Fruit fly (Drosophila melanogaster): ENCODE results near the gene Mps1.

The Mps1 gene

DNA sequence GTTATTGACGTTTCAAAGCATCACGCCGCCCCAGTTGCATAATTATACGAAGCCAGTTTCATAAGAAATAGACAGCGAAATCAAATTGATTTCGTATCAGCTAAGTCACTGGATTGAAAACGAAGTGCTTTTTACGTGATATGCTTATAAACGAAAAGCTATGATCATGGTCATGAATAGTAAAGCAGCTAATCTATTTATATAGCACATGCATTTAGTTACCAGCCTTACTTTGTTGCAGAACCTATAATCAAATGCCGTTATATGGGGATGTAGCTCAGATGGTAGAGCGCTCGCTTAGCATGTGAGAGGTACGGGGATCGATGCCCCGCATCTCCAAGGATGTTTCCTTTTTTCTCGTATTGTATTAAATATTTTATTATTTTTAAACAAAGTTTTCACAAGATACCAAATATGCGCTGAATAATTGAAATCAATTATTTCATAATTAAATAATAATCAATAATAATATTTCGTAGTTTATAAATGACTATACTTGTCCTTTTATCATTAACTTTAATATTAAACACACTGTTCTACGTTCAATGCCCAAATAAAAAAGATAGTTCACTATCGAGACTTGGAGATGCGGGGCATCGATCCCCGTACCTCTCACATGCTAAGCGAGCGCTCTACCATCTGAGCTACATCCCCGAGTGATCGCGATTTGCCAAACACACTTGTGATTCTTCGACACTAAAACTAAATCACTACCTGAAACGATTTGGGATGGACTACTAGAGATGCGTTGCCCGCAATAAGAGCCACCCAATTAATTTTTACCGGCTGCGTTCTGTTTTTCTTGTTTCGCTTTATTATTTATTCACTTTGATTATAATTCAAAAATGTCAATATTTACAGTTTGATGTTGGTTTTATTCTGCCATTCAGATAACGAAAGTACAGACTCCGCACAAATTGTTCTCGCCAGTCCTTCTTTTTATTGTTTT, 24.7 kb upstream of the Mps1 start (continued):
- TF ChIP-seq CG3995 (GFP tag; optimal IDR thresholded peaks at IDR 0.05) (peak; percentile 75), CG10431 (GFP tag; optimal IDR thresholded peaks at IDR 0.05) (no peak), tll (GFP tag; optimal IDR thresholded peaks at IDR 0.05) (peak in 1 of 2 experiments; percentile 36), CG42726 (GFP tag; IDR thresholded peaks at IDR 0.05; ENCODE audit: partially characterized antibody) (peak; percentile 64), sd (tag; optimal IDR thresholded peaks at IDR 0.05) (peak; percentile 40), CG7963 (GFP tag; IDR thresholded peaks at IDR 0.05; ENCODE audit: partially characterized antibody) (peak; percentile 64; the same call in 1 of the 3 replicates), CG34422 (GFP tag; IDR thresholded peaks at IDR 0.05) (0 out of 3 replicates have a peak, but pooled peaks have one; percentile 9), chm (GFP tag; IDR thresholded peaks at IDR 0.05) (peak; percentile 20; the same call in 1 of the 2 replicates), CG8290 (GFP tag; optimal IDR thresholded peaks at IDR 0.05) (no peak), CG8290 (tag; optimal IDR thresholded peaks at IDR 0.05) (peak in 1 of 2 experiments; percentile 20)

DNA sequence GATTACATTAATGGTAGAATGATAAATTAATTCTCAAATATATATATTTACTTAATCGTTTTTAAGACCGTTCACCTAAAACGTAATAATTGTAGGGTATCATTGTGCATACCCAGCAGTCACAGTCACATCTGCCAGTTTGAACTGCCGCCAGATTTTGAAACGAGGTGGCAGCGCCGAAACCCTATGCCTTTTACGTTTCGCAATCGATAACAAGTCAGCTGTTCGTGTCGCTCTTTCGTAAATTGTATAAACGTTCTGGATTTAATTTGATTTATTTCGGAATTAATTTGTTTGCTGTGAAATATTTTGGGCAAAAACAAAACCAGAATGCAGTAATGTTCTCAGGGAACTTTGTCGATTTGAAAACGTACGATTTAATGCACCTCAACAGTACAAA, 23.6 kb upstream of the Mps1 start, which contains the start of gene CG14322:
TSS of gene CG14322 (plus strand) at position 236 of the 400 bp plus-strand sequence.
- TF ChIP-seq dpn (GFP tag; optimal IDR thresholded peaks at IDR 0.05): peak in 1 of 2 experiments; percentile 25
- peak; percentile 12 for TF ChIP-seq MESR4 (GFP tag; optimal IDR thresholded peaks at IDR 0.05)
- TF ChIP-seq CG9437 (GFP tag; optimal IDR thresholded peaks at IDR 0.05): peak; percentile 97
- peak; percentile 30 for TF ChIP-seq CG12391 (tag; optimal IDR thresholded peaks at IDR 0.05)
- no peak for TF ChIP-seq CG42726 (GFP tag; IDR thresholded peaks at IDR 0.05; ENCODE audit: partially characterized antibody)
- TF ChIP-seq gem (tag; optimal IDR thresholded peaks at IDR 0.05): peak; percentile 18
- TF ChIP-seq cwo (GFP tag; optimal IDR thresholded peaks at IDR 0.05): no peak
- TF ChIP-seq CG11504 (tag; optimal IDR thresholded peaks at IDR 0.05): peak; percentile 25
- peak; percentile 53 for TF ChIP-seq CG1603 (tag; optimal IDR thresholded peaks at IDR 0.05)
- peak; percentile 60 for TF ChIP-seq Bdp1 (GFP tag; optimal IDR thresholded peaks at IDR 0.05)
- TF ChIP-seq bcd (GFP tag; optimal IDR thresholded peaks at IDR 0.05): no peak
- no peak for TF ChIP-seq Fer1 (GFP tag; optimal IDR thresholded peaks at IDR 0.05)
- TF ChIP-seq sug (tag; optimal IDR thresholded peaks at IDR 0.05): peak; percentile 6
- TF ChIP-seq CG12155 (GFP tag; optimal IDR thresholded peaks at IDR 0.05): peak; percentile 12
- peak; percentile 9 for TF ChIP-seq grau (tag; optimal IDR thresholded peaks at IDR 0.05)
- no peak for TF ChIP-seq Oli (tag; optimal IDR thresholded peaks at IDR 0.05)
- peak; percentile 9 for TF ChIP-seq CG13424 (tag; optimal IDR thresholded peaks at IDR 0.05)
- no peak for TF ChIP-seq CG16779 (GFP tag; IDR thresholded peaks at IDR 0.05)
- no peak for TF ChIP-seq Hr78 (GFP tag; optimal IDR thresholded peaks at IDR 0.05)
- TF ChIP-seq scrt (GFP tag; optimal IDR thresholded peaks at IDR 0.05): no peak
- peak; percentile 59 to 93 for TF ChIP-seq crp (GFP tag; optimal IDR thresholded peaks at IDR 0.05)
- TF ChIP-seq nom (GFP tag; optimal IDR thresholded peaks at IDR 0.05): no peak
- TF ChIP-seq ind (GFP tag; optimal IDR thresholded peaks at IDR 0.05): peak; percentile 1
- TF ChIP-seq Lhr (GFP tag; optimal IDR thresholded peaks at IDR 0.05): no peak
- peak; percentile 52; the same call in 1 of the 2 replicates for TF ChIP-seq sna (GFP tag; IDR thresholded peaks at IDR 0.05; ENCODE audit: partially characterized antibody)
- peak; percentile 59 for TF ChIP-seq pzg (GFP tag; optimal IDR thresholded peaks at IDR 0.05)
- 0 out of 2 replicates have a peak, but pooled peaks have one; percentile 30 for TF ChIP-seq NFAT (GFP tag; IDR thresholded peaks at IDR 0.05)
- TF ChIP-seq crol (GFP tag; IDR thresholded peaks at IDR 0.05): no peak
- 0 out of 3 replicates have a peak, but pooled peaks have one; percentile 15 for TF ChIP-seq tgo (GFP tag; IDR thresholded peaks at IDR 0.05)
- TF ChIP-seq Elba2 (GFP tag; optimal IDR thresholded peaks at IDR 0.05): peak; percentile 13
- TF ChIP-seq CG4404 (GFP tag; IDR thresholded peaks at IDR 0.05): no peak
- no peak for TF ChIP-seq Six4 (GFP tag; optimal IDR thresholded peaks at IDR 0.05)
- TF ChIP-seq jing (GFP tag; optimal IDR thresholded peaks at IDR 0.05): no peak
- no peak for TF ChIP-seq ATbp (GFP tag; optimal IDR thresholded peaks at IDR 0.05)
- no peak for TF ChIP-seq CG31224 (GFP tag; IDR thresholded peaks at IDR 0.05)
- no peak for TF ChIP-seq CG31388 (GFP tag; optimal IDR thresholded peaks at IDR 0.05)
